Worm (Caenorhabditis elegans): ENCODE measurements around the gene ptrg-1.

The ptrg-1 gene

ce11 chrIV:10174328-10174727, 19.9 kb downstream of the ptrg-1 start, which contains the start of gene pxf-1:
Gene pxf-1 (minus strand): TSS chrIV:10174341.
- TF ChIP-seq zip-2 (tag; optimal IDR thresholded peaks at IDR 0.05) = no peak
- no peak for TF ChIP-seq dpl-1 (GFP tag; optimal IDR thresholded peaks at IDR 0.05)

DNA sequence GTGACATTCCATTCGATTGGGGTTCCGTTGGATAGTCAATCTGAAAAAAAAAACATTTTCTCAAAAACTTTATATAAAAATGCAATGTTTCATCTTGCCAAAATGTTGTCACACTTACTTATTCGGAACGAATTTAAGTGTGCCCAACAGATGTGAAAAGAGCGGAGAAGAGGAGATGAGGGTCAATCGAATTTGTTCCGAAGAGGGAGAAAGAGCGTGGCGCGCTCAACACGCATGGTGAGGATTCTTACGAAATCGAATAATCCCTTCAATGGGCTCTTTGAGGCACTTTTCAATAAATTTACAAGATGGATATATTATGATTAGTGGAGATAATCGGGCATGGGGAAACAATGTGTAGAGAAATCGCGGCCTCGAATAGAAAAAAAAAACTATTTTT, 23.4 kb downstream of the ptrg-1 start:
- TF ChIP-seq fkh-10 (GFP tag; optimal IDR thresholded peaks at IDR 0.05) (peak; percentile 79), nhr-10 (tag; optimal IDR thresholded peaks at IDR 0.05) (no peak), zip-2 (tag; optimal IDR thresholded peaks at IDR 0.05) (no peak), mdl-1 (tag; optimal IDR thresholded peaks at IDR 0.05) (no peak), vab-7 (GFP tag; IDR thresholded peaks at IDR 0.05) (no peak), gei-8 (GFP tag; optimal IDR thresholded peaks at IDR 0.05) (no peak), snpc-1.2 (GFP tag; IDR thresholded peaks at IDR 0.05) (no peak), Y48G9A.11 (GFP tag; IDR thresholded peaks at IDR 0.05) (no peak), nhr-48 (tag; optimal IDR thresholded peaks at IDR 0.05) (no peak), tag-97 (GFP tag; IDR thresholded peaks at IDR 0.05) (no peak), daf-19 (GFP tag; conservative IDR thresholded peaks at IDR 0.05) (no peak), nhr-28 (tag; optimal IDR thresholded peaks at IDR 0.05) (no peak), ces-1 (GFP tag; optimal IDR thresholded peaks at IDR 0.05) (peak; percentile 92), hlh-11 (tag; optimal IDR thresholded peaks at IDR 0.05) (no peak), daf-8 (GFP tag; IDR thresholded peaks at IDR 0.05) (no peak), ZK337.2 (GFP tag; IDR thresholded peaks at IDR 0.05) (no peak), aha-1 (tag) (peak; percentile 20)

DNA sequence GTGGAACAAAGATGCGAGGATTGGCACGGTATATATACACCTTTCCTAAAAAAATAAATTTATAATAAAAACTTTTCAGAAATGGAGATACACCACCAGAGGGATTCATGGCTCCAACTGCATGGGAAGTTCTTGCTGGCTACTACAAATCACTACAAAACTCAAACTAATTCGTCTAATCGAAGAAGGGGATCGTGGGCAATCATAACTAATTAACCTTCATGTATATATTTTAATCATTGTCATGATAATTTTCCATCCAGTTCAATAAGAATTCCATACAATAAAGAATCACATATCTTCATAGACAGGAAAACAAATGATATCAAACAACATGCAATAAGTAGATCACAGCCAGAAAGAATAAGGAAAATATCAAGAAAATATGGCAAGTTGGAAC, 30.2 kb downstream of the ptrg-1 start:
- TF ChIP-seq lin-38 (GFP tag; IDR thresholded peaks at IDR 0.05) (peak; percentile 28; the same call in 1 of the 2 replicates), F26F4.8 (GFP tag; conservative IDR thresholded peaks at IDR 0.05) (no peak), mxl-3 (GFP tag; optimal IDR thresholded peaks at IDR 0.05) (no peak)

DNA sequence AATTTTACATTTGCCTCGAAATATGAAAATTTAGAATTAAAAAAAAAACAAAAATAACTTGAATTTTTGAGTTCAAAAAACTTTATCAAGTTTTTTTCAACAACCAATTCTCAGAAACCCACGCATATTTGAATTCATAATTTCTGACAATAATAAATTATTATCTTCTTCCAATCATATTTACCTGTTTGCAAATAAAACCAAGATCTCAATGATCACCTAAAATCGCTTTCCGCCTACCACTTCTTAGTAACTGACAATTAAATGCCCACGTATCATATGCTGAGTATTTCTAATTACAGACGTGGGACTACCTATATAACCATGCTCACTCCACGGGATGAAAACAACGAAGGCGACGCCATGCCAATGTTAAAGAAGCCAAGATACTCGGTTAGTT, 32.5 kb downstream of the ptrg-1 start, which contains the start of gene pps-1:
TSS of gene pps-1 (plus strand) at position 301 of the 400 bp plus-strand sequence.
- TF ChIP-seq daf-19 (GFP tag; conservative IDR thresholded peaks at IDR 0.05) (0 out of 2 replicates have a peak, but pooled peaks have one; percentile 13), pqm-1 (tag; optimal IDR thresholded peaks at IDR 0.05) (no peak), unc-62 (GFP tag; optimal IDR thresholded peaks at IDR 0.05 in 1 of 2) (no peak), unc-62 (tag; optimal IDR thresholded peaks at IDR 0.05) (no peak)

ce11 chrIV:10157489-10158088, 36.7 kb downstream of the ptrg-1 start, which contains the start of gene ttr-53:
Gene ttr-53 (plus strand): TSS chrIV:10158038.
- TF ChIP-seq dmd-6 (GFP tag; IDR thresholded peaks at IDR 0.05) (0 out of 2 replicates have a peak, but pooled peaks have one; percentile 11), aha-1 (tag) (peak; percentile 30), zfp-3 (GFP tag; conservative IDR thresholded peaks at IDR 0.05) (no peak)

- no peak for TF ChIP-seq zip-11 (GFP tag; IDR thresholded peaks at IDR 0.05)
- peak; percentile 63; the same call in 1 of the 2 replicates for TF ChIP-seq snpc-1.2 (GFP tag; IDR thresholded peaks at IDR 0.05)
- no peak for TF ChIP-seq nhr-6 (tag; optimal IDR thresholded peaks at IDR 0.05)
Observed at ce11 chrIV:10157034-10157433, 37.2 kb downstream of the ptrg-1 start.

- TF ChIP-seq hlh-30 (tag; optimal IDR thresholded peaks at IDR 0.05; ENCODE audit: insufficient read depth) = peak; percentile 10
- no peak for TF ChIP-seq daf-8 (GFP tag; IDR thresholded peaks at IDR 0.05)
Observed at ce11 chrIV:10155475-10155874, 38.8 kb downstream of the ptrg-1 start, which contains the start of gene ttr-54. Gene ttr-54 (plus strand): TSS chrIV:10155775.
